Worm (Caenorhabditis elegans): ENCODE results near the gene exp-1.

ce11 chrII:6181337-6181736, 20.4 kb upstream of the exp-1 start:
- TF ChIP-seq nhr-237 (tag; optimal IDR thresholded peaks at IDR 0.05) (no peak), aly-2 (tag; optimal IDR thresholded peaks at IDR 0.05) (no peak), aha-1 (tag) (no peak), ama-1 (optimal IDR thresholded peaks at IDR 0.05) (no peak), fkh-10 (GFP tag; optimal IDR thresholded peaks at IDR 0.05) (no peak), mep-1 (tag; optimal IDR thresholded peaks at IDR 0.05) (no peak), pqm-1 (tag; optimal IDR thresholded peaks at IDR 0.05) (no peak), zfp-2 (tag; optimal IDR thresholded peaks at IDR 0.05) (no peak), vab-7 (GFP tag; IDR thresholded peaks at IDR 0.05) (no peak), lin-29 (GFP tag; IDR thresholded peaks at IDR 0.05) (no peak), mdl-1 (tag; optimal IDR thresholded peaks at IDR 0.05) (no peak), ceh-28 (tag; optimal IDR thresholded peaks at IDR 0.05) (no peak)

Data from whole organism, L4 larva.